ENCODE assay signal across 6 fruit fly cellular contexts in the genomic region with DNA sequence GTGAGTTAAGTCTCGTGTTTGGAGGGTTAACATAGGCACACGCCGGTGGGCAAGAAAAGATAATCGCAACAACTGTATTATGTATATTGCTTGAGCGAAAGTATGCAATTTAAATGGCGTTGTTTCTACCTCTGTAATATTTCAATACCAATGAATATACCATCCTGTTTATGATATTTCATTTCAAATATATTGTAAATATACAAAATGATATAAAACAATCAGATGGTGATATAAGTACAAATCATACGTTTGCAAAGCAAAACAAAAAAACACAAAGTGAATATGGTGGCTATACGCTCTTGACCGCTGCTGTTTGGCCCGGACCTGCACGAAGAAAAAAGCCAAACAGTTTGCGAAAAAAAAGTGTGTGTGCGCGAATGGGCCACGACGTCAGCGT.
TF ChIP-seq lines count a peak whose summit lies in the region.

No protein-coding gene starts in this region.

- TF ChIP-seq CTCF in whole organism, embryonic (GFP tag; optimal IDR thresholded peaks at IDR 0.05; lab: Kevin White, UChicago): no peak

TF ChIP-seq in Kc167, 6 proteins besides CTCF, POLR2A, EP300 and RAD21:
- TF ChIP-seq insv (optimal IDR thresholded peaks at IDR 0.05; lab: Kevin White, UChicago) (no peak), h (optimal IDR thresholded peaks at IDR 0.05; lab: Kevin White, UChicago) (no peak), psq (optimal IDR thresholded peaks at IDR 0.05; lab: Kevin White, UChicago) (peak; percentile 10), Myc (optimal IDR thresholded peaks at IDR 0.05; lab: Kevin White, UChicago) (no peak)
TF ChIP-seq in Kc167: peak in this region for 1.

TF ChIP-seq in whole organism, adult, 20 proteins besides CTCF, POLR2A, EP300 and RAD21 (continues in another document):
- peak; percentile 62 for TF ChIP-seq CG7101 (tag; optimal IDR thresholded peaks at IDR 0.05; lab: Kevin White, UChicago)
- TF ChIP-seq ovo (GFP tag; optimal IDR thresholded peaks at IDR 0.05; lab: Kevin White, UChicago): no peak
- TF ChIP-seq CG5204 (GFP tag; optimal IDR thresholded peaks at IDR 0.05; lab: Kevin White, UChicago): peak; percentile 48
- no peak for TF ChIP-seq cic (GFP tag; optimal IDR thresholded peaks at IDR 0.05; lab: Kevin White, UChicago)
- TF ChIP-seq CG11617 (GFP tag; optimal IDR thresholded peaks at IDR 0.05; lab: Kevin White, UChicago): peak; percentile 49
- no peak for TF ChIP-seq Crg-1 (GFP tag; optimal IDR thresholded peaks at IDR 0.05; lab: Kevin White, UChicago)
- no peak for TF ChIP-seq tj (GFP tag; optimal IDR thresholded peaks at IDR 0.05; lab: Kevin White, UChicago)
- TF ChIP-seq Clk (GFP tag; optimal IDR thresholded peaks at IDR 0.05; lab: Kevin White, UChicago): peak; percentile 11
- no peak for TF ChIP-seq bab1 (GFP tag; optimal IDR thresholded peaks at IDR 0.05; lab: Kevin White, UChicago)
- TF ChIP-seq toe (GFP tag; optimal IDR thresholded peaks at IDR 0.05; lab: Kevin White, UChicago): no peak
- TF ChIP-seq kay (GFP tag; lab: Kevin White, UChicago; ENCODE audit: borderline replicate concordance): no peak
- peak; percentile 48 for TF ChIP-seq CG12768 (GFP tag; optimal IDR thresholded peaks at IDR 0.05; lab: Kevin White, UChicago)
- TF ChIP-seq pad (GFP tag; optimal IDR thresholded peaks at IDR 0.05; lab: Kevin White, UChicago): no peak
- TF ChIP-seq CG33017 (tag; optimal IDR thresholded peaks at IDR 0.05; lab: Kevin White, UChicago): peak; percentile 80
- peak; percentile 55 for TF ChIP-seq CG14711 (tag; optimal IDR thresholded peaks at IDR 0.05; lab: Kevin White, UChicago)
- peak; percentile 72 for TF ChIP-seq CG7045 (GFP tag; optimal IDR thresholded peaks at IDR 0.05; lab: Kevin White, UChicago)
- peak; percentile 30 for TF ChIP-seq Hr96 (GFP tag; optimal IDR thresholded peaks at IDR 0.05; lab: Kevin White, UChicago)

TF ChIP-seq in whole organism, embryonic, 481 proteins besides CTCF, POLR2A, EP300 and RAD21 (continues in another document):
- TF ChIP-seq CG12942 (GFP tag; optimal IDR thresholded peaks at IDR 0.05; lab: Kevin White, UChicago) (peak; percentile 39), Pdp1 (GFP tag; optimal IDR thresholded peaks at IDR 0.05; lab: Kevin White, UChicago) (peak in 1 of 2 experiments; percentile 16), dysf (GFP tag; IDR thresholded peaks at IDR 0.05; lab: Robert Waterston, UW) (peak; percentile 69; the same call in 2 of the 3 replicates), CG18619 (GFP tag; optimal IDR thresholded peaks at IDR 0.05; lab: Kevin White, UChicago) (peak; percentile 66), tap (tag; optimal IDR thresholded peaks at IDR 0.05; lab: Kevin White, UChicago) (peak; percentile 62), klu (GFP tag; IDR thresholded peaks at IDR 0.05; lab: Robert Waterston, UW) (peak; percentile 27; the same call in 1 of the 2 replicates), CG13624 (GFP tag; optimal IDR thresholded peaks at IDR 0.05; lab: Kevin White, UChicago) (no peak), Atf-2 (GFP tag; optimal IDR thresholded peaks at IDR 0.05; lab: Kevin White, UChicago) (no peak), CG10267 (tag; optimal IDR thresholded peaks at IDR 0.05; lab: Kevin White, UChicago) (peak; percentile 62), en (GFP tag; optimal IDR thresholded peaks at IDR 0.05; lab: Kevin White, UChicago) (no peak), CG5180 (GFP tag; optimal IDR thresholded peaks at IDR 0.05; lab: Kevin White, UChicago) (no peak), Gsc (GFP tag; IDR thresholded peaks at IDR 0.05; lab: Robert Waterston, UW) (no peak), Med (GFP tag; lab: Kevin White, UChicago) (peak; percentile 78), pros (GFP tag; optimal IDR thresholded peaks at IDR 0.05; lab: Kevin White, UChicago) (no peak), CG3847 (GFP tag; IDR thresholded peaks at IDR 0.05; lab: Robert Waterston, UW) (peak; percentile 58), br (optimal IDR thresholded peaks at IDR 0.05; lab: Kevin White, UChicago) (no peak), Nf-YB (GFP tag; optimal IDR thresholded peaks at IDR 0.05; lab: Kevin White, UChicago) (peak; percentile 40)

TF ChIP-seq in whole organism, prepupa, 60 proteins besides CTCF, POLR2A, EP300 and RAD21 (continues in another document):
- TF ChIP-seq acj6 (GFP tag; optimal IDR thresholded peaks at IDR 0.05; lab: Kevin White, UChicago): peak; percentile 90
- peak; percentile 83 for TF ChIP-seq dac (GFP tag; optimal IDR thresholded peaks at IDR 0.05; lab: Kevin White, UChicago)
- TF ChIP-seq fkh (GFP tag; optimal IDR thresholded peaks at IDR 0.05; lab: Kevin White, UChicago): peak; percentile 1
- peak; percentile 91 for TF ChIP-seq CG9139 (GFP tag; optimal IDR thresholded peaks at IDR 0.05; lab: Kevin White, UChicago)
- TF ChIP-seq CG15336 (GFP tag; IDR thresholded peaks at IDR 0.05; lab: Robert Waterston, UW): peak; percentile 96
- peak; percentile 95 for TF ChIP-seq CG32006 (GFP tag; optimal IDR thresholded peaks at IDR 0.05; lab: Kevin White, UChicago)
- peak; percentile 94 for TF ChIP-seq svp (GFP tag; lab: Kevin White, UChicago)
- TF ChIP-seq Blimp-1 (GFP tag; optimal IDR thresholded peaks at IDR 0.05; lab: Kevin White, UChicago): peak; percentile 64
- peak; percentile 75 to 90 for TF ChIP-seq salr (GFP tag; optimal IDR thresholded peaks at IDR 0.05; lab: Kevin White, UChicago)
- TF ChIP-seq fd59A (GFP tag; optimal IDR thresholded peaks at IDR 0.05; lab: Kevin White, UChicago): peak; percentile 94
- TF ChIP-seq CG6163 (GFP tag; IDR thresholded peaks at IDR 0.05; lab: Robert Waterston, UW): peak; percentile 86
- TF ChIP-seq achi (GFP tag; optimal IDR thresholded peaks at IDR 0.05; lab: Kevin White, UChicago): peak; percentile 89
- TF ChIP-seq pdm3 (GFP tag; optimal IDR thresholded peaks at IDR 0.05; lab: Kevin White, UChicago): peak; percentile 88
- TF ChIP-seq net (GFP tag; optimal IDR thresholded peaks at IDR 0.05; lab: Kevin White, UChicago): peak; percentile 88
- TF ChIP-seq Gug (GFP tag; IDR thresholded peaks at IDR 0.05; lab: Robert Waterston, UW): peak; percentile 83
- peak; percentile 88 for TF ChIP-seq CG6854 (GFP tag; optimal IDR thresholded peaks at IDR 0.05; lab: Kevin White, UChicago)
- TF ChIP-seq Sox102F (GFP tag; optimal IDR thresholded peaks at IDR 0.05; lab: Kevin White, UChicago): peak; percentile 84
- TF ChIP-seq Sox14 (GFP tag; optimal IDR thresholded peaks at IDR 0.05; lab: Kevin White, UChicago): peak; percentile 85

TF ChIP-seq in whole organism, pupa, 21 proteins besides CTCF, POLR2A, EP300 and RAD21 (continues in another document):
- peak; percentile 78 for TF ChIP-seq CG10348 (GFP tag; IDR thresholded peaks at IDR 0.05; lab: Robert Waterston, UW)
- peak; percentile 74 for TF ChIP-seq rn (GFP tag; IDR thresholded peaks at IDR 0.05; lab: Robert Waterston, UW)
- TF ChIP-seq CG4496 (GFP tag; IDR thresholded peaks at IDR 0.05; lab: Robert Waterston, UW): peak; percentile 91
- TF ChIP-seq CG12605 (GFP tag; IDR thresholded peaks at IDR 0.05; lab: Robert Waterston, UW): peak; percentile 72; the same call in 1 of the 2 replicates
- peak; percentile 95 for TF ChIP-seq CG15710 (tag; optimal IDR thresholded peaks at IDR 0.05; lab: Kevin White, UChicago)
- peak; percentile 96 for TF ChIP-seq CG8159 (tag; optimal IDR thresholded peaks at IDR 0.05; lab: Kevin White, UChicago)
- peak; percentile 91 for TF ChIP-seq CG17806 (tag; optimal IDR thresholded peaks at IDR 0.05; lab: Kevin White, UChicago)
- peak; percentile 90 for TF ChIP-seq Snoo (tag; optimal IDR thresholded peaks at IDR 0.05; lab: Kevin White, UChicago)
- peak; percentile 94 for TF ChIP-seq CG8301 (tag; optimal IDR thresholded peaks at IDR 0.05; lab: Kevin White, UChicago)
- TF ChIP-seq Pif1A (GFP tag; optimal IDR thresholded peaks at IDR 0.05; lab: Kevin White, UChicago): peak; percentile 87
- TF ChIP-seq CG13204 (GFP tag; optimal IDR thresholded peaks at IDR 0.05; lab: Kevin White, UChicago): peak; percentile 70
- TF ChIP-seq CG14655 (GFP tag; optimal IDR thresholded peaks at IDR 0.05; lab: Kevin White, UChicago): peak; percentile 95
- TF ChIP-seq fd96Ca (GFP tag; IDR thresholded peaks at IDR 0.05; lab: Robert Waterston, UW): peak; percentile 80
- peak; percentile 95 for TF ChIP-seq CG34367 (tag; optimal IDR thresholded peaks at IDR 0.05; lab: Kevin White, UChicago)
- TF ChIP-seq CG9948 (tag; optimal IDR thresholded peaks at IDR 0.05; lab: Kevin White, UChicago): peak; percentile 95
- peak; percentile 81 for TF ChIP-seq Pif1B (GFP tag; optimal IDR thresholded peaks at IDR 0.05; lab: Kevin White, UChicago)
- no peak for TF ChIP-seq EcR (GFP tag; optimal IDR thresholded peaks at IDR 0.05; lab: Kevin White, UChicago)
- peak; percentile 90 for TF ChIP-seq CG32121 (GFP tag; IDR thresholded peaks at IDR 0.05; lab: Robert Waterston, UW)

TF ChIP-seq in whole organism, wandering third instar larva, 38 proteins besides CTCF, POLR2A, EP300 and RAD21 (continues in another document):
- peak; percentile 82 for TF ChIP-seq br (GFP tag; optimal IDR thresholded peaks at IDR 0.05; lab: Kevin White, UChicago)
- no peak for TF ChIP-seq lola (GFP tag; optimal IDR thresholded peaks at IDR 0.05; lab: Kevin White, UChicago)
- peak; percentile 89 for TF ChIP-seq fru (GFP tag; optimal IDR thresholded peaks at IDR 0.05; lab: Kevin White, UChicago)
- TF ChIP-seq Mio (GFP tag; optimal IDR thresholded peaks at IDR 0.05; lab: Kevin White, UChicago): no peak
- TF ChIP-seq jim (GFP tag; optimal IDR thresholded peaks at IDR 0.05; lab: Kevin White, UChicago): no peak
- peak; percentile 88 for TF ChIP-seq rgr (GFP tag; optimal IDR thresholded peaks at IDR 0.05; lab: Kevin White, UChicago)
- no peak for TF ChIP-seq usp (GFP tag; optimal IDR thresholded peaks at IDR 0.05; lab: Kevin White, UChicago)
- no peak for TF ChIP-seq Hr83 (GFP tag; optimal IDR thresholded peaks at IDR 0.05; lab: Kevin White, UChicago; ENCODE audit: poor library complexity, severe bottlenecking)
- peak; percentile 65 for TF ChIP-seq tai (GFP tag; optimal IDR thresholded peaks at IDR 0.05; lab: Kevin White, UChicago)
- peak; percentile 69 for TF ChIP-seq Hnf4 (GFP tag; optimal IDR thresholded peaks at IDR 0.05; lab: Kevin White, UChicago)
- TF ChIP-seq foxo (GFP tag; optimal IDR thresholded peaks at IDR 0.05; lab: Kevin White, UChicago): peak; percentile 3 to 91
- TF ChIP-seq Dif (GFP tag; optimal IDR thresholded peaks at IDR 0.05; lab: Kevin White, UChicago; ENCODE audit: partially characterized antibody): no peak
- TF ChIP-seq ey (GFP tag; optimal IDR thresholded peaks at IDR 0.05; lab: Kevin White, UChicago): peak; percentile 87
- TF ChIP-seq CG9705 (GFP tag; optimal IDR thresholded peaks at IDR 0.05; lab: Kevin White, UChicago): peak; percentile 74
- TF ChIP-seq pan (optimal IDR thresholded peaks at IDR 0.05; lab: Kevin White, UChicago): no peak
- peak; percentile 92 for TF ChIP-seq HLH106 (tag; optimal IDR thresholded peaks at IDR 0.05; lab: Kevin White, UChicago)
- peak; percentile 18 for TF ChIP-seq Jra (GFP tag; optimal IDR thresholded peaks at IDR 0.05; lab: Kevin White, UChicago)
- peak; percentile 89 for TF ChIP-seq h (GFP tag; optimal IDR thresholded peaks at IDR 0.05; lab: Kevin White, UChicago)
- TF ChIP-seq brk (GFP tag; optimal IDR thresholded peaks at IDR 0.05; lab: Kevin White, UChicago): peak; percentile 60
- no peak for TF ChIP-seq Hr78 (GFP tag; optimal IDR thresholded peaks at IDR 0.05; lab: Kevin White, UChicago)
- TF ChIP-seq Myc (optimal IDR thresholded peaks at IDR 0.05; lab: Kevin White, UChicago): no peak
